Fruit fly (Drosophila melanogaster) whole organism, embryonic: ENCODE data around the gene CG13144.

ENCODE experiments used
- Abd-B ChIP-seq: fragments of 200-800 bp; sonication (Bioruptor generic); optimal IDR thresholded peaks from 2 replicates; lab custom pipeline; 2018; ENCODE audit warnings: missing biosample characterization, mild to moderate bottlenecking, missing genetic modification characterization, moderate library complexity
- Atf-2 ChIP-seq: fragments of 200-800 bp; sonication (Bioruptor generic); optimal IDR thresholded peaks from 2 replicates; lab custom pipeline; 2016; ENCODE audit warnings: missing biosample characterization, missing genetic modification characterization
- CG10979 ChIP-seq: fragments of 200-800 bp; sonication (Bioruptor generic); optimal IDR thresholded peaks from 2 replicates; lab custom pipeline; 2018; ENCODE audit warnings: missing biosample characterization, mild to moderate bottlenecking, missing genetic modification characterization, moderate library complexity
- CG15011 ChIP-seq: fragments of 200-800 bp; sonication (Bioruptor generic); optimal IDR thresholded peaks from 3 replicates; lab custom pipeline; 2018; ENCODE audit warnings: missing biosample characterization, mild to moderate bottlenecking, missing genetic modification characterization
- CG15601 ChIP-seq: fragments of 200-800 bp; sonication (Bioruptor generic); optimal IDR thresholded peaks from 3 replicates; lab custom pipeline; 2019; ENCODE audit warnings: missing biosample characterization, mild to moderate bottlenecking, missing genetic modification characterization, moderate library complexity
- CG18011 ChIP-seq: fragments of 200-800 bp; sonication (Bioruptor generic); optimal IDR thresholded peaks from 2 replicates; lab custom pipeline; 2017; ENCODE audit warnings: missing biosample characterization, missing genetic modification characterization, mild to moderate bottlenecking, moderate library complexity, missing genotype
- CG30403 ChIP-seq: fragments of 200-800 bp; sonication (Bioruptor generic); optimal IDR thresholded peaks from 3 replicates; lab custom pipeline; 2016; ENCODE audit warnings: missing biosample characterization, missing genetic modification characterization
- CG34422 ChIP-seq: fragments of 200-800 bp; sonication (Bioruptor generic); IDR thresholded peaks from 3 replicates; pipeline ENCODE4 v1.3.6; 2022; ENCODE audit warnings: missing biosample characterization, missing genetic modification characterization
- CG42726 ChIP-seq: fragments of 200-800 bp; sonication (Bioruptor generic); IDR thresholded peaks from 2 replicates; pipeline ENCODE4 v1.3.6; 2022; ENCODE audit warnings: missing biosample characterization, missing genetic modification characterization; ENCODE audit not compliant: partially characterized antibody
- CG4820 ChIP-seq: fragments of 200-800 bp; sonication (Bioruptor generic); optimal IDR thresholded peaks from 3 replicates; lab custom pipeline; 2016; ENCODE audit warnings: missing biosample characterization, missing genetic modification characterization
- CG5245 ChIP-seq: fragments of 200-800 bp; sonication (Bioruptor generic); optimal IDR thresholded peaks from 3 replicates; lab custom pipeline; 2016; ENCODE audit warnings: missing biosample characterization, missing genetic modification characterization
- CG6791 ChIP-seq: fragments of 200-800 bp; sonication (Bioruptor generic); IDR thresholded peaks from 3 replicates; pipeline ENCODE4 v1.3.6; 2022; ENCODE audit warnings: missing biosample characterization, missing genetic modification characterization; ENCODE audit not compliant: partially characterized antibody
- CG8290 ChIP-seq, 3 experiments: fragments of 200-800 bp; sonication (Bioruptor generic); optimal IDR thresholded peaks; 2 replicates each; lab custom pipeline; 2016 to 2019; ENCODE audit warnings: missing biosample characterization in 3 of 3, missing genetic modification characterization in 3 of 3, mild to moderate bottlenecking in 2 of 3, moderate library complexity in 1 of 3
- CG9876 ChIP-seq: fragments of 200-800 bp; sonication (Bioruptor generic); optimal IDR thresholded peaks from 2 replicates; lab custom pipeline; 2016; ENCODE audit warnings: missing biosample characterization, missing genetic modification characterization
- CHES-1-like ChIP-seq: fragments of 200-800 bp; sonication (Bioruptor generic); optimal IDR thresholded peaks from 2 replicates; lab custom pipeline; 2016; ENCODE audit warnings: missing biosample characterization, missing genetic modification characterization
- Dp ChIP-seq: fragments of 200-800 bp; sonication (Bioruptor generic); optimal IDR thresholded peaks from 2 replicates; lab custom pipeline; 2018; ENCODE audit warnings: missing biosample characterization, mild to moderate bottlenecking, missing genetic modification characterization, moderate library complexity
- Fer1 ChIP-seq: fragments of 200-800 bp; sonication (Bioruptor generic); optimal IDR thresholded peaks from 2 replicates; lab custom pipeline; 2017; ENCODE audit warnings: missing biosample characterization, mild to moderate bottlenecking, missing genetic modification characterization
- Fer3 ChIP-seq: fragments of 200-800 bp; sonication (Bioruptor generic); optimal IDR thresholded peaks from 2 replicates; lab custom pipeline; 2018; ENCODE audit warnings: missing biosample characterization, mild to moderate bottlenecking, missing genetic modification characterization, moderate library complexity
- Gsc ChIP-seq: fragments of 200-800 bp; sonication (Bioruptor generic); IDR thresholded peaks from 2 replicates; pipeline ENCODE4 v1.3.6; 2022; ENCODE audit warnings: missing biosample characterization, missing genetic modification characterization
- Hmx ChIP-seq: fragments of 200-800 bp; sonication (Bioruptor generic); optimal IDR thresholded peaks from 2 replicates; lab custom pipeline; 2016; ENCODE audit warnings: missing biosample characterization, missing genetic modification characterization
- Jarid2 ChIP-seq: fragments of 200-800 bp; sonication (Bioruptor generic); optimal IDR thresholded peaks from 3 replicates; lab custom pipeline; 2017; ENCODE audit warnings: mild to moderate bottlenecking, missing biosample characterization, missing genetic modification reagents, missing genetic modification characterization
- Opbp ChIP-seq: fragments of 200-800 bp; sonication (Bioruptor generic); IDR thresholded peaks from 3 replicates; pipeline ENCODE4 v1.3.6; 2022; ENCODE audit warnings: missing biosample characterization, missing genetic modification characterization; ENCODE audit not compliant: partially characterized antibody
- PHDP ChIP-seq: fragments of 200-800 bp; sonication (Bioruptor generic); optimal IDR thresholded peaks from 3 replicates; lab custom pipeline; 2018; ENCODE audit warnings: missing biosample characterization, mild to moderate bottlenecking, missing genetic modification characterization, moderate library complexity
- Rx ChIP-seq: fragments of 200-800 bp; sonication (Bioruptor generic); IDR thresholded peaks from 2 replicates; pipeline ENCODE4 v1.3.6; 2022; ENCODE audit warnings: missing biosample characterization, missing genetic modification characterization
- Sry-δ ChIP-seq: fragments of 200-800 bp; sonication (Bioruptor generic); optimal IDR thresholded peaks from 2 replicates; lab custom pipeline; 2016; ENCODE audit warnings: missing biosample characterization, missing genetic modification characterization
- TFAM ChIP-seq: fragments of 200-800 bp; sonication (Bioruptor generic); optimal IDR thresholded peaks from 2 replicates; lab custom pipeline; 2017; ENCODE audit warnings: missing biosample characterization, missing genetic modification characterization, inconsistent platforms
- Xbp1 ChIP-seq: fragments of 200-800 bp; sonication (Bioruptor generic); optimal IDR thresholded peaks from 3 replicates; lab custom pipeline; 2016; ENCODE audit warnings: missing biosample characterization, mild to moderate bottlenecking, missing genetic modification characterization
- aop ChIP-seq: fragments of 200-800 bp; sonication (Bioruptor generic); IDR thresholded peaks from 2 replicates; pipeline ENCODE4 v1.3.6; 2022; ENCODE audit warnings: missing biosample characterization, missing genetic modification characterization
- bsh ChIP-seq, 2 experiments: fragments of 200-800 bp; sonication (Bioruptor generic); optimal IDR thresholded peaks; 2 replicates each; lab custom pipeline; 2017 to 2018; ENCODE audit warnings: mild to moderate bottlenecking in 2 of 2, missing biosample characterization in 2 of 2, missing genetic modification characterization in 2 of 2, moderate library complexity in 1 of 2
- cas ChIP-seq: fragments of 200-800 bp; sonication (Bioruptor generic); IDR thresholded peaks from 2 replicates; pipeline ENCODE4 v1.3.6; 2022; ENCODE audit warnings: missing biosample characterization, missing genetic modification characterization
- croc ChIP-seq: fragments of 200-800 bp; sonication (Bioruptor generic); conservative IDR thresholded peaks from 3 replicates; pipeline ENCODE4 v1.3.6; 2022; ENCODE audit warnings: missing biosample characterization, missing genetic modification characterization
- en ChIP-seq: fragments of 200-800 bp; sonication (Bioruptor generic); optimal IDR thresholded peaks from 2 replicates; lab custom pipeline; 2016; ENCODE audit warnings: missing biosample characterization, missing genetic modification characterization
- gcm ChIP-seq: fragments of 200-800 bp; sonication (Bioruptor generic); optimal IDR thresholded peaks from 2 replicates; lab custom pipeline; 2019; ENCODE audit warnings: missing biosample characterization, mild to moderate bottlenecking, missing genetic modification characterization, moderate library complexity
- insv ChIP-seq, 2 experiments: fragments of 200-800 bp; sonication (Bioruptor generic); optimal IDR thresholded peaks; 3 replicates each; lab custom pipeline; 2016 to 2018; ENCODE audit warnings: missing biosample characterization in 2 of 2, missing genetic modification characterization in 2 of 2
- kah ChIP-seq: fragments of 200-800 bp; sonication (Bioruptor generic); optimal IDR thresholded peaks from 2 replicates; lab custom pipeline; 2018; ENCODE audit warnings: missing biosample characterization, mild to moderate bottlenecking, missing genetic modification characterization
- luna ChIP-seq: fragments of 200-800 bp; sonication (Bioruptor generic); optimal IDR thresholded peaks from 2 replicates; lab custom pipeline; 2016; ENCODE audit warnings: missing biosample characterization, missing genetic modification characterization
- mirr ChIP-seq: fragments of 200-800 bp; sonication (Bioruptor generic); optimal IDR thresholded peaks from 3 replicates; lab custom pipeline; 2018; ENCODE audit warnings: missing biosample characterization, mild to moderate bottlenecking, missing genetic modification characterization
- nau ChIP-seq: fragments of 200-800 bp; sonication (Bioruptor generic); optimal IDR thresholded peaks from 3 replicates; lab custom pipeline; 2017; ENCODE audit warnings: missing biosample characterization, mild to moderate bottlenecking, missing genetic modification characterization, missing genetic modification reagents
- p53 ChIP-seq: fragments of 200-800 bp; sonication (Bioruptor generic); optimal IDR thresholded peaks from 2 replicates; lab custom pipeline; 2016; ENCODE audit warnings: missing biosample characterization, missing genetic modification characterization
- pb ChIP-seq: fragments of 200-800 bp; sonication (Bioruptor generic); optimal IDR thresholded peaks from 3 replicates; lab custom pipeline; 2016; ENCODE audit warnings: missing biosample characterization, missing genetic modification characterization
- prd ChIP-seq, 3 experiments: fragments of >200 bp in 2 of 3; fragments of 200-800 bp in 1 of 3; sonication (Bioruptor generic) in 1 of 3; optimal IDR thresholded peaks in 2 of 3; IDR thresholded peaks in 1 of 3; 2 replicates in 2 of 3; 3 replicates in 1 of 3; pipeline versions ENCODE4 v1.3.6 to Lab custom; 2017 to 2022; ENCODE audit warnings: missing biosample characterization in 1 of 3, missing genetic modification characterization in 1 of 3
- repo ChIP-seq: fragments of 200-800 bp; sonication (Bioruptor generic); optimal IDR thresholded peaks from 2 replicates; lab custom pipeline; 2016; ENCODE audit warnings: missing biosample characterization, missing genetic modification characterization
- row ChIP-seq: fragments of 200-800 bp; sonication (Bioruptor generic); IDR thresholded peaks from 3 replicates; pipeline ENCODE4 v1.3.6; 2022; ENCODE audit warnings: missing biosample characterization, missing genetic modification characterization
- scrt ChIP-seq: fragments of 200-800 bp; sonication (Bioruptor generic); optimal IDR thresholded peaks from 2 replicates; lab custom pipeline; 2018; ENCODE audit warnings: missing biosample characterization, mild to moderate bottlenecking, missing genetic modification characterization, moderate library complexity
- sens ChIP-seq: fragments of 200-800 bp; sonication (Bioruptor generic); peaks from one replicate; lab custom pipeline; 2016; ENCODE audit warnings: missing biosample characterization, missing genetic modification characterization
- seq ChIP-seq: fragments of 200-800 bp; sonication (Bioruptor generic); IDR thresholded peaks from 2 replicates; pipeline ENCODE4 v1.3.6; 2022; ENCODE audit warnings: missing biosample characterization, missing genetic modification characterization
- ssp ChIP-seq: fragments of 200-800 bp; sonication (Bioruptor generic); IDR thresholded peaks from 2 replicates; pipeline ENCODE4 v1.3.6; 2022; ENCODE audit warnings: missing biosample characterization, missing genetic modification characterization
- stc ChIP-seq: fragments of 200-800 bp; sonication (Bioruptor generic); IDR thresholded peaks from 2 replicates; pipeline ENCODE4 v1.3.6; 2022; ENCODE audit warnings: missing biosample characterization, missing genetic modification characterization
- ttk ChIP-seq: fragments of 200-800 bp; sonication (Bioruptor generic); IDR thresholded peaks from 2 replicates; pipeline ENCODE4 v2.1.2; 2022; ENCODE audit warnings: missing biosample characterization, missing genetic modification characterization

The CG13144 gene

dm6 chr2L:10516470-10517048 lies 25.3 kb upstream of the CG13144 start (continued):
- TF ChIP-seq mirr (GFP tag; lab: Kevin White, UChicago) (peak; percentile 47), cas (no peak), Jarid2 (GFP tag; lab: Kevin White, UChicago) (peak; percentile 94), Gsc (GFP tag; lab: Robert Waterston, UW) (no peak), CG9876 (GFP tag; lab: Kevin White, UChicago) (peak; percentile 27), CG6791 (GFP tag; lab: Robert Waterston, UW) (0 out of 3 replicates have a peak, but pooled peaks have one; percentile 41), prd (optimal IDR thresholded peaks at IDR 0.05; lab: Kevin White, UChicago) (no peak), prd (GFP tag; IDR thresholded peaks at IDR 0.05; lab: Robert Waterston, UW) (peak; percentile 27; the same call in 1 of the 3 replicates), Fer3 (peak; percentile 27), bsh (GFP tag; optimal IDR thresholded peaks at IDR 0.05; lab: Kevin White, UChicago) (peak; percentile 15 to 54), Dp (GFP tag; lab: Kevin White, UChicago) (peak; percentile 19), aop (GFP tag; lab: Robert Waterston, UW) (no peak), repo (GFP tag; lab: Kevin White, UChicago) (no peak), Rx (no peak), CG15011 (GFP tag; lab: Kevin White, UChicago) (no peak), CG8290 (GFP tag; optimal IDR thresholded peaks at IDR 0.05; lab: Kevin White, UChicago) (no peak), CG8290 (tag; optimal IDR thresholded peaks at IDR 0.05; lab: Kevin White, UChicago) (peak in 1 of 2 experiments; percentile 35), en (peak; percentile 23), Fer1 (peak; percentile 71), seq (0 out of 2 replicates have a peak, but pooled peaks have one; percentile 7), Hmx (GFP tag; lab: Kevin White, UChicago) (no peak), Sry-δ (no peak), luna (GFP tag; lab: Kevin White, UChicago) (no peak), insv (GFP tag; optimal IDR thresholded peaks at IDR 0.05; lab: Kevin White, UChicago) (peak in 1 of 2 experiments; percentile 28), gcm (GFP tag; lab: Kevin White, UChicago) (peak; percentile 6), row (peak; percentile 56; the same call in 2 of the 3 replicates), ttk (no peak), CG5245 (no peak), PHDP (tag; lab: Kevin White, UChicago) (no peak), kah (GFP tag; lab: Kevin White, UChicago) (no peak), CG15601 (no peak), Xbp1 (GFP tag; lab: Kevin White, UChicago) (peak; percentile 33), stc (GFP tag; lab: Robert Waterston, UW) (no peak), ssp (GFP tag; lab: Robert Waterston, UW) (no peak), CG10979 (peak; percentile 4), p53 (no peak), TFAM (GFP tag; lab: Kevin White, UChicago) (no peak), Opbp (GFP tag; lab: Robert Waterston, UW) (peak; percentile 60; the same call in 2 of the 3 replicates), Atf-2 (GFP tag; lab: Kevin White, UChicago) (no peak), pb (no peak), nau (GFP tag; lab: Kevin White, UChicago) (peak; percentile 18), scrt (no peak), CHES-1-like (GFP tag; lab: Kevin White, UChicago) (no peak), sens (GFP tag; lab: Kevin White, UChicago) (peak; percentile 83), CG4820 (GFP tag; lab: Kevin White, UChicago) (no peak), CG30403 (peak; percentile 53), CG18011 (GFP tag; lab: Kevin White, UChicago) (peak; percentile 30), CG42726 (GFP tag; lab: Robert Waterston, UW) (no peak), Abd-B (GFP tag; lab: Kevin White, UChicago) (peak; percentile 8), CG34422 (GFP tag; lab: Robert Waterston, UW) (peak; percentile 61; the same call in 1 of the 3 replicates), croc (GFP tag; lab: Robert Waterston, UW) (no peak)
